Fruit fly (Drosophila melanogaster) whole organism, embryonic: Measurements from ENCODE around the gene mag.
A peak's percentile ranks its signal among the peaks of the same experiment; 100 is the strongest.

Source experiments
- Ada2b ChIP-seq: fragments of 200-800 bp; sonication (Bioruptor generic); IDR thresholded peaks from 2 replicates; pipeline ENCODE4 v1.3.6; 2022; ENCODE audit warnings: missing biosample characterization, missing genetic modification characterization
- BEAF-32 ChIP-seq: fragments of 200-800 bp; sonication (Bioruptor generic); optimal IDR thresholded peaks from 3 replicates; lab custom pipeline; 2017; ENCODE audit warnings: missing biosample characterization, missing genetic modification characterization, mild to moderate bottlenecking, moderate library complexity, missing genetic modification reagents
- CG11093 ChIP-seq: fragments of 200-800 bp; sonication (Bioruptor generic); IDR thresholded peaks from 3 replicates; pipeline ENCODE4 v1.3.6; 2022; ENCODE audit warnings: missing biosample characterization, missing genetic modification characterization
- CG11398 ChIP-seq: fragments of 200-800 bp; sonication (Bioruptor generic); optimal IDR thresholded peaks from 2 replicates; lab custom pipeline; 2016; ENCODE audit warnings: missing biosample characterization, missing genetic modification characterization
- CG12659 ChIP-seq: fragments of 200-800 bp; sonication (Bioruptor generic); optimal IDR thresholded peaks from 3 replicates; lab custom pipeline; 2017; ENCODE audit warnings: mild to moderate bottlenecking, missing biosample characterization, missing genetic modification reagents, missing genetic modification characterization
- CG13123 ChIP-seq: fragments of 200-800 bp; sonication (Bioruptor generic); optimal IDR thresholded peaks from 2 replicates; lab custom pipeline; 2016; ENCODE audit warnings: missing biosample characterization, missing genetic modification characterization
- CG1647 ChIP-seq: fragments of 200-800 bp; sonication (Bioruptor generic); optimal IDR thresholded peaks from 3 replicates; lab custom pipeline; 2016; ENCODE audit warnings: missing biosample characterization, missing genetic modification characterization
- CG16863 ChIP-seq: fragments of 200-800 bp; sonication (Bioruptor generic); optimal IDR thresholded peaks from 3 replicates; lab custom pipeline; 2016; ENCODE audit warnings: missing biosample characterization, missing genetic modification characterization
- CG17802 ChIP-seq: fragments of 200-800 bp; sonication (Bioruptor generic); optimal IDR thresholded peaks from 2 replicates; lab custom pipeline; 2018; ENCODE audit warnings: missing biosample characterization, mild to moderate bottlenecking, missing genetic modification characterization, moderate library complexity
- CG18262 ChIP-seq: fragments of 200-800 bp; optimal IDR thresholded peaks from 3 replicates; lab custom pipeline; 2019; ENCODE audit warnings: missing biosample characterization, mild to moderate bottlenecking, missing genetic modification characterization, moderate library complexity
- CG3065 ChIP-seq: fragments of 200-800 bp; sonication (Bioruptor generic); optimal IDR thresholded peaks from 2 replicates; lab custom pipeline; 2016; ENCODE audit warnings: missing biosample characterization, missing genetic modification characterization
- CG32772 ChIP-seq: fragments of 200-800 bp; sonication (Bioruptor generic); IDR thresholded peaks from 2 replicates; pipeline ENCODE4 v1.3.6; 2022; ENCODE audit warnings: missing biosample characterization, missing genetic modification characterization
- CG3726 ChIP-seq: fragments of 200-800 bp; sonication (Bioruptor generic); IDR thresholded peaks from 3 replicates; pipeline ENCODE4, ENCODE4 v1.3.6; 2022; ENCODE audit warnings: missing biosample characterization, missing genetic modification characterization
- CG4424 ChIP-seq: fragments of 200-800 bp; sonication (Bioruptor generic); optimal IDR thresholded peaks from 3 replicates; lab custom pipeline; 2016; ENCODE audit warnings: missing biosample characterization, missing genetic modification characterization
- CG6272 ChIP-seq: fragments of 200-800 bp; sonication (Bioruptor generic); IDR thresholded peaks from 2 replicates; pipeline ENCODE4 v1.3.6; 2022; ENCODE audit warnings: missing biosample characterization, missing genetic modification characterization
- CG6689 ChIP-seq: fragments of 200-800 bp; sonication (Bioruptor generic); IDR thresholded peaks from 2 replicates; pipeline ENCODE4 v1.3.6; 2022; ENCODE audit warnings: missing biosample characterization, missing genetic modification characterization
- CG7987 ChIP-seq: fragments of 200-800 bp; sonication (Bioruptor generic); optimal IDR thresholded peaks from 2 replicates; lab custom pipeline; 2018; ENCODE audit warnings: missing biosample characterization, mild to moderate bottlenecking, missing genetic modification characterization, moderate library complexity
- CG9437 ChIP-seq: fragments of 200-800 bp; sonication (Bioruptor generic); optimal IDR thresholded peaks from 2 replicates; lab custom pipeline; 2018; ENCODE audit warnings: missing biosample characterization, mild to moderate bottlenecking, missing genetic modification characterization
- CG9876 ChIP-seq: fragments of 200-800 bp; sonication (Bioruptor generic); optimal IDR thresholded peaks from 2 replicates; lab custom pipeline; 2016; ENCODE audit warnings: missing biosample characterization, missing genetic modification characterization
- Camta ChIP-seq: fragments of 200-800 bp; sonication (Bioruptor generic); optimal IDR thresholded peaks from 2 replicates; lab custom pipeline; 2016; ENCODE audit warnings: missing biosample characterization, missing genetic modification characterization
- CrebB ChIP-seq: fragments of 200-800 bp; sonication (Bioruptor generic); optimal IDR thresholded peaks from 3 replicates; lab custom pipeline; 2018; ENCODE audit warnings: missing biosample characterization, mild to moderate bottlenecking, missing genetic modification characterization
- Dp ChIP-seq: fragments of 200-800 bp; sonication (Bioruptor generic); optimal IDR thresholded peaks from 2 replicates; lab custom pipeline; 2018; ENCODE audit warnings: missing biosample characterization, mild to moderate bottlenecking, missing genetic modification characterization, moderate library complexity
- Gsc ChIP-seq: fragments of 200-800 bp; sonication (Bioruptor generic); IDR thresholded peaks from 2 replicates; pipeline ENCODE4 v1.3.6; 2022; ENCODE audit warnings: missing biosample characterization, missing genetic modification characterization
- MBD-R2 ChIP-seq: fragments of 200-800 bp; sonication (Bioruptor generic); IDR thresholded peaks from 2 replicates; pipeline ENCODE4 v1.3.6; 2022; ENCODE audit warnings: missing biosample characterization, missing genetic modification characterization
- PHDP ChIP-seq: fragments of 200-800 bp; sonication (Bioruptor generic); optimal IDR thresholded peaks from 3 replicates; lab custom pipeline; 2018; ENCODE audit warnings: missing biosample characterization, mild to moderate bottlenecking, missing genetic modification characterization, moderate library complexity
- Sry-β ChIP-seq: fragments of 200-800 bp; sonication (Bioruptor generic); optimal IDR thresholded peaks from 2 replicates; lab custom pipeline; 2018; ENCODE audit warnings: missing biosample characterization, mild to moderate bottlenecking, missing genetic modification characterization, moderate library complexity
- Xrp1 ChIP-seq: fragments of 200-800 bp; sonication (Bioruptor generic); IDR thresholded peaks from 2 replicates; pipeline ENCODE4 v1.3.6; 2022; ENCODE audit warnings: missing biosample characterization, missing genetic modification characterization
- cg ChIP-seq: fragments of 200-800 bp; sonication (Bioruptor generic); optimal IDR thresholded peaks from 3 replicates; lab custom pipeline; 2019; ENCODE audit warnings: missing biosample characterization, mild to moderate bottlenecking, missing genetic modification characterization, moderate library complexity
- chinmo ChIP-seq: fragments of 200-800 bp; sonication (Bioruptor generic); IDR thresholded peaks from 4 replicates; pipeline ENCODE4 v1.3.6; 2022; ENCODE audit warnings: missing biosample characterization, missing genetic modification characterization; ENCODE audit not compliant: partially characterized antibody
- crp ChIP-seq, 2 experiments: fragments of 200-800 bp; sonication (Bioruptor generic); optimal IDR thresholded peaks; 2 replicates in 1 of 2; 3 replicates in 1 of 2; lab custom pipeline; 2017; ENCODE audit warnings: missing biosample characterization in 2 of 2, missing genetic modification characterization in 2 of 2, mild to moderate bottlenecking in 1 of 2, moderate library complexity in 1 of 2
- cwo ChIP-seq: fragments of 200-800 bp; sonication (Bioruptor generic); optimal IDR thresholded peaks from 3 replicates; lab custom pipeline; 2017; ENCODE audit warnings: missing biosample characterization, missing genetic modification characterization, mild to moderate bottlenecking, moderate library complexity, missing genetic modification reagents
- emc ChIP-seq: fragments of 200-800 bp; sonication (Bioruptor generic); optimal IDR thresholded peaks from 2 replicates; lab custom pipeline; 2016; ENCODE audit warnings: missing biosample characterization, missing genetic modification characterization
- esg ChIP-seq: fragments of 200-800 bp; sonication (Bioruptor generic); conservative IDR thresholded peaks from 2 replicates; pipeline ENCODE4 v1.3.6; 2022; ENCODE audit warnings: missing biosample characterization, missing genetic modification characterization
- eve ChIP-seq, 2 experiments: fragments of >200 bp; optimal IDR thresholded peaks; 2 replicates each; lab custom pipeline; 2017; ENCODE audit warnings: missing biosample characterization in 2 of 2, missing genetic modification characterization in 2 of 2
- fd96Cb ChIP-seq: fragments of 200-800 bp; sonication (Bioruptor generic); optimal IDR thresholded peaks from 2 replicates; lab custom pipeline; 2018; ENCODE audit warnings: missing biosample characterization, mild to moderate bottlenecking, missing genetic modification characterization, moderate library complexity
- gem ChIP-seq: fragments of 200-800 bp; sonication (Bioruptor generic); optimal IDR thresholded peaks from 2 replicates; lab custom pipeline; 2019; ENCODE audit warnings: missing biosample characterization, mild to moderate bottlenecking, missing genetic modification characterization, moderate library complexity
- gsb ChIP-seq: fragments of 200-800 bp; sonication (Bioruptor generic); IDR thresholded peaks from 2 replicates; pipeline ENCODE4 v1.3.6; 2022; ENCODE audit warnings: missing biosample characterization, missing genetic modification characterization
- gsb-n ChIP-seq: fragments of 200-800 bp; sonication (Bioruptor generic); optimal IDR thresholded peaks from 3 replicates; lab custom pipeline; 2018; ENCODE audit warnings: missing biosample characterization, mild to moderate bottlenecking, missing genetic modification characterization
- gt ChIP-seq: fragments of 200-800 bp; sonication (Bioruptor generic); IDR thresholded peaks from 2 replicates; pipeline ENCODE4 v1.3.6; 2022; ENCODE audit warnings: missing biosample characterization, missing genetic modification characterization
- lmd ChIP-seq: fragments of 200-800 bp; sonication (Bioruptor generic); IDR thresholded peaks from 2 replicates; pipeline ENCODE4 v1.3.6; 2022; ENCODE audit warnings: missing biosample characterization, missing genetic modification characterization
- luna ChIP-seq: fragments of 200-800 bp; sonication (Bioruptor generic); optimal IDR thresholded peaks from 2 replicates; lab custom pipeline; 2016; ENCODE audit warnings: missing biosample characterization, missing genetic modification characterization
- row ChIP-seq: fragments of 200-800 bp; sonication (Bioruptor generic); IDR thresholded peaks from 3 replicates; pipeline ENCODE4 v1.3.6; 2022; ENCODE audit warnings: missing biosample characterization, missing genetic modification characterization
- sob ChIP-seq: fragments of 200-800 bp; sonication (Bioruptor generic); IDR thresholded peaks from 2 replicates; pipeline ENCODE4 v1.3.6; 2022; ENCODE audit warnings: missing biosample characterization, missing genetic modification characterization
- ssp ChIP-seq: fragments of 200-800 bp; sonication (Bioruptor generic); IDR thresholded peaks from 2 replicates; pipeline ENCODE4 v1.3.6; 2022; ENCODE audit warnings: missing biosample characterization, missing genetic modification characterization
- sug ChIP-seq: fragments of 200-800 bp; optimal IDR thresholded peaks from 2 replicates; lab custom pipeline; 2019; ENCODE audit warnings: missing biosample characterization, mild to moderate bottlenecking, missing genetic modification characterization, moderate library complexity
- trh ChIP-seq: fragments of 200-800 bp; sonication (Bioruptor generic); optimal IDR thresholded peaks from 2 replicates; lab custom pipeline; 2016; ENCODE audit warnings: missing biosample characterization, missing genetic modification characterization
- ttk ChIP-seq: fragments of 200-800 bp; sonication (Bioruptor generic); IDR thresholded peaks from 2 replicates; pipeline ENCODE4 v2.1.2; 2022; ENCODE audit warnings: missing biosample characterization, missing genetic modification characterization
- wdn ChIP-seq: fragments of 200-800 bp; sonication (Bioruptor generic); IDR thresholded peaks from 2 replicates; pipeline ENCODE4 v1.3.6; 2022; ENCODE audit warnings: missing biosample characterization, missing genetic modification characterization
- zfh2 ChIP-seq: fragments of 200-800 bp; sonication (Bioruptor generic); optimal IDR thresholded peaks from 2 replicates; lab custom pipeline; 2016; ENCODE audit warnings: missing biosample characterization, missing genetic modification characterization

The mag gene

DNA sequence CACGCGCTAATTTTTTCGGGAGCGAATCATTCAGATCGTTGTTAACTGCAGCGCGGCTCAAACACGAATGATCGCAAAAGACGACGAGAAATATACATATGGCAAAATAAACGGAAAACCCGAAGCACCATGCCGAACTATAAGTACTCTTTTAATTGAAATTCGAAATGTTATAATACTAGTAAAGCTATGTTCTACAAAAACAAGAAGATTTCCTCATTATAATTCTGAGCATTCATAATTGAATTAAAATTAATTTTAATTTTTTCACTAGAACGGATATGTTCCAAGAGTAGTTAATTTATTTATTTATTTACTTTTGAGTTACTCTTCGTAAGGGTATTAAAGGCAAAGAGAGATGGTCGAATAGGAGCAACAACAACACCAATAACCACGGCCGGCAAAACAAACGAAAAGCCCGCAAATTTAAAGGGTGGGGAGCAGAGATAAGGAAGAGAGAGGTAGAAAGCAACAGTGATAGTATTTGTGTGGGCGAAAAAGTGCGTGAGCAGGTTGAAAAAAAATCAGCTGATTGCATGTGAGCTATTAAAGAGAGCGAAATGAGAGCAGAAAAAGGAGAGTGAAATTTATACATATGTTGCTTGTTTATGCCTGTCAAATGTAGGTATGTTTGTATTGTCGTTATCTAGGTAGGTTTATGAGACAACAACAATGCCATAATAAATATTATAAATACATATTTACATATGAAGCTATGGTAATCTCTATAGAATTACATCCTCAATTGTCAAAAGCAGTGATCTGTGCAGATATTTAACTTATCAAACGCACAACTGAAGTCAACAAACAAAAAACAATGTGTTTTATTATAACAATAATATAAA lies 33.2 kb downstream of the mag start (continued):
- TF ChIP-seq CG3065 (GFP tag; lab: Kevin White, UChicago) (no peak), CG1647 (GFP tag; lab: Kevin White, UChicago) (peak; percentile 28), CG11093 (GFP tag; lab: Robert Waterston, UW) (peak; percentile 32; the same call in 1 of the 3 replicates), CG6272 (no peak), fd96Cb (peak; percentile 73), CG16863 (GFP tag; lab: Kevin White, UChicago) (no peak), chinmo (GFP tag; lab: Robert Waterston, UW) (0 out of 4 replicates have a peak, but pooled peaks have one; percentile 30), CG9876 (GFP tag; lab: Kevin White, UChicago) (no peak), CG32772 (GFP tag; lab: Robert Waterston, UW) (peak; percentile 63; the same call in 1 of the 2 replicates), luna (GFP tag; lab: Kevin White, UChicago) (peak; percentile 14), CrebB (tag; lab: Kevin White, UChicago) (peak; percentile 28), zfh2 (GFP tag; lab: Kevin White, UChicago) (peak; percentile 39), PHDP (tag; lab: Kevin White, UChicago) (peak; percentile 85), Sry-β (no peak), emc (GFP tag; lab: Kevin White, UChicago) (peak; percentile 7), cg (peak; percentile 29), wdn (GFP tag; lab: Robert Waterston, UW) (peak; percentile 66), gt (GFP tag; lab: Robert Waterston, UW) (no peak), CG17802 (tag; lab: Kevin White, UChicago) (no peak), gsb (GFP tag; lab: Robert Waterston, UW) (0 out of 2 replicates have a peak, but pooled peaks have one; percentile 41), lmd (GFP tag; lab: Robert Waterston, UW) (peak; percentile 79), CG11398 (GFP tag; lab: Kevin White, UChicago) (no peak), CG18262 (tag; lab: Kevin White, UChicago) (peak; percentile 77), CG12659 (GFP tag; lab: Kevin White, UChicago) (peak; percentile 69), crp (GFP tag; optimal IDR thresholded peaks at IDR 0.05; lab: Kevin White, UChicago) (peak in 1 of 2 experiments; percentile 61), ttk (GFP tag; lab: Robert Waterston, UW) (peak; percentile 72; the same call in 1 of the 2 replicates), CG6689 (peak; percentile 81), ssp (GFP tag; lab: Robert Waterston, UW) (no peak; the same call in none of the 2 replicates), sug (tag; lab: Kevin White, UChicago) (peak; percentile 49), CG9437 (GFP tag; lab: Kevin White, UChicago) (peak; percentile 51), gsb-n (no peak), CG4424 (GFP tag; lab: Kevin White, UChicago) (peak; percentile 39), Dp (GFP tag; lab: Kevin White, UChicago) (no peak), Xrp1 (GFP tag; lab: Robert Waterston, UW) (peak; percentile 79), Ada2b (GFP tag; lab: Robert Waterston, UW) (peak; percentile 80), cwo (GFP tag; lab: Kevin White, UChicago) (peak; percentile 72), MBD-R2 (GFP tag; lab: Robert Waterston, UW) (peak; percentile 7; the same call in 1 of the 2 replicates), gem (tag; lab: Kevin White, UChicago) (peak; percentile 88), eve (GFP tag; optimal IDR thresholded peaks at IDR 0.05; lab: Kevin White, UChicago) (peak in 1 of 2 experiments; percentile 47), BEAF-32 (GFP tag; lab: Kevin White, UChicago) (no peak), Camta (GFP tag; lab: Kevin White, UChicago) (peak; percentile 43), esg (GFP tag; lab: Robert Waterston, UW) (peak; percentile 64), trh (GFP tag; lab: Kevin White, UChicago) (peak; percentile 25), CG7987 (no peak), Gsc (GFP tag; lab: Robert Waterston, UW) (no peak), CG13123 (no peak), sob (GFP tag; lab: Robert Waterston, UW) (peak; percentile 83), CG3726 (no peak), row (GFP tag; lab: Robert Waterston, UW) (peak; percentile 91)
